Worm (Caenorhabditis elegans): ENCODE results near the gene F55B11.2.

ce11 chrIV:14383474-14383873, 39.6 kb downstream of the F55B11.2 start, which contains the start of gene paqr-3:
- TF ChIP-seq him-1 (tag; optimal IDR thresholded peaks at IDR 0.05) (no peak), dao-5 (tag; optimal IDR thresholded peaks at IDR 0.05) (no peak)
